Fruit fly (Drosophila melanogaster) whole organism, embryonic: ENCODE data around the gene CG14636.

ENCODE experiments used
- CG3065 ChIP-seq: fragments of 200-800 bp; sonication (Bioruptor generic); optimal IDR thresholded peaks from 2 replicates; lab custom pipeline; 2016; ENCODE audit warnings: missing biosample characterization, missing genetic modification characterization
- Gsc ChIP-seq: fragments of 200-800 bp; sonication (Bioruptor generic); IDR thresholded peaks from 2 replicates; pipeline ENCODE4 v1.3.6; 2022; ENCODE audit warnings: missing biosample characterization, missing genetic modification characterization
- lmd ChIP-seq: fragments of 200-800 bp; sonication (Bioruptor generic); IDR thresholded peaks from 2 replicates; pipeline ENCODE4 v1.3.6; 2022; ENCODE audit warnings: missing biosample characterization, missing genetic modification characterization
- psq ChIP-seq: fragments of 200-800 bp; sonication (Bioruptor generic); optimal IDR thresholded peaks from 2 replicates; lab custom pipeline; 2017; ENCODE audit warnings: missing biosample characterization, missing genetic modification characterization
- unc-4 ChIP-seq: fragments of 200-800 bp; sonication (Bioruptor generic); IDR thresholded peaks from 2 replicates; pipeline ENCODE4 v1.3.6; 2022; ENCODE audit warnings: missing biosample characterization, missing genetic modification characterization; ENCODE audit not compliant: partially characterized antibody

- TF ChIP-seq unc-4 (no peak), lmd (GFP tag; lab: Robert Waterston, UW) (no peak), psq (GFP tag; lab: Kevin White, UChicago) (no peak), Gsc (GFP tag; lab: Robert Waterston, UW) (no peak), CG3065 (GFP tag; lab: Kevin White, UChicago) (no peak)
Measured at dm6 chr3R:4251241-4251640, 36.1 kb upstream of the CG14636 start, which contains the start of gene TwdlG.
